Worm (Caenorhabditis elegans) whole organism, late embryonic: ENCODE results near the gene nhr-98.

ENCODE experiments used
- K02D7.2 ChIP-seq: sonication (generic microtip); optimal IDR thresholded peaks from 2 replicates; lab custom pipeline; 2017; ENCODE audit warnings: mild to moderate bottlenecking, missing genetic modification characterization, missing compliant biosample characterization
- K09A11.1 ChIP-seq: sonication (generic microtip); optimal IDR thresholded peaks from 2 replicates; lab custom pipeline; 2017; ENCODE audit warnings: antibody characterized with exemption, mild to moderate bottlenecking, missing genetic modification characterization, missing compliant biosample characterization; ENCODE audit not compliant: insufficient read depth
- ama-1 ChIP-seq: fragments of 150-350 bp; optimal IDR thresholded peaks from 2 replicates; lab custom pipeline; 2014
- ceh-14 ChIP-seq: sonication (generic microtip); optimal IDR thresholded peaks from 2 replicates; lab custom pipeline; 2016; ENCODE audit warnings: missing genotype, missing genetic modification characterization, missing compliant biosample characterization
- ceh-2 ChIP-seq: sonication (generic microtip); optimal IDR thresholded peaks from 2 replicates; lab custom pipeline; 2016; ENCODE audit warnings: missing genotype, missing genetic modification characterization, missing compliant biosample characterization
- ceh-24 ChIP-seq: sonication (generic microtip); optimal IDR thresholded peaks from 2 replicates; lab custom pipeline; 2016; ENCODE audit warnings: mild to moderate bottlenecking, missing genetic modification characterization, missing compliant biosample characterization
- ceh-30 ChIP-seq: fragments of 150-350 bp; optimal IDR thresholded peaks from 2 replicates; lab custom pipeline; 2014; ENCODE audit warnings: missing biosample characterization, missing genetic modification characterization
- ceh-34 ChIP-seq: sonication (generic microtip); optimal IDR thresholded peaks from 2 replicates; lab custom pipeline; 2016; ENCODE audit warnings: mild to moderate bottlenecking, missing genetic modification characterization, missing compliant biosample characterization
- ceh-45 ChIP-seq: fragments of 200-800 bp; sonication (Bioruptor generic); IDR thresholded peaks from 2 replicates; pipeline ENCODE4 v1.3.6; 2022; ENCODE audit warnings: missing genetic modification reagents, missing genetic modification characterization, missing compliant biosample characterization
- ceh-9 ChIP-seq: sonication (generic microtip); optimal IDR thresholded peaks from 2 replicates; lab custom pipeline; 2016; ENCODE audit warnings: mild to moderate bottlenecking, missing genetic modification characterization, inconsistent platforms, missing compliant biosample characterization
- dve-1 ChIP-seq: sonication (generic microtip); optimal IDR thresholded peaks from 2 replicates; lab custom pipeline; 2017; ENCODE audit warnings: antibody characterized with exemption, mild to moderate bottlenecking, missing genetic modification characterization, missing compliant biosample characterization
- elt-2 ChIP-seq: sonication (generic microtip); optimal IDR thresholded peaks from 2 replicates; lab custom pipeline; 2016; ENCODE audit warnings: missing genetic modification reagents, missing genetic modification characterization, missing compliant biosample characterization
- fax-1 ChIP-seq: sonication (generic microtip); optimal IDR thresholded peaks from 2 replicates; lab custom pipeline; 2016; ENCODE audit warnings: missing genotype, missing genetic modification characterization, missing compliant biosample characterization
- fkh-10 ChIP-seq: fragments of 150-350 bp; optimal IDR thresholded peaks from 2 replicates; lab custom pipeline; 2014; ENCODE audit warnings: missing biosample characterization, missing genetic modification reagents, missing genetic modification characterization
- fkh-6 ChIP-seq: sonication (generic microtip); optimal IDR thresholded peaks from 2 replicates; lab custom pipeline; 2016; ENCODE audit warnings: missing genetic modification characterization, missing compliant biosample characterization
- hlh-8 ChIP-seq: sonication (generic microtip); optimal IDR thresholded peaks from 2 replicates; lab custom pipeline; 2016; ENCODE audit warnings: missing genotype, missing genetic modification characterization, missing compliant biosample characterization
- lim-6 ChIP-seq: sonication (generic microtip); optimal IDR thresholded peaks from 2 replicates; lab custom pipeline; 2016; ENCODE audit warnings: missing genetic modification characterization, missing compliant biosample characterization
- nhr-11 ChIP-seq: fragments of 150-350 bp; optimal IDR thresholded peaks from 2 replicates; lab custom pipeline; 2014; ENCODE audit warnings: missing biosample characterization, missing genetic modification characterization
- odd-2 ChIP-seq: sonication (generic microtip); optimal IDR thresholded peaks from 2 replicates; lab custom pipeline; 2017; ENCODE audit warnings: antibody characterized with exemption, mild to moderate bottlenecking, missing genetic modification characterization, missing compliant biosample characterization
- pax-1 ChIP-seq: fragments of 150-350 bp; optimal IDR thresholded peaks from 2 replicates; lab custom pipeline; 2014; ENCODE audit warnings: missing biosample characterization, missing genetic modification characterization
- pha-2 ChIP-seq: sonication (generic microtip); optimal IDR thresholded peaks from 2 replicates; lab custom pipeline; 2017; ENCODE audit warnings: mild to moderate bottlenecking, missing genetic modification characterization, missing compliant biosample characterization
- pha-4 ChIP-seq: fragments of 150-350 bp; optimal IDR thresholded peaks from 2 replicates; lab custom pipeline; 2018; ENCODE audit warnings: missing biosample characterization, missing genetic modification reagents, missing genetic modification characterization
- pqm-1 ChIP-seq: sonication (generic microtip); optimal IDR thresholded peaks from 2 replicates; lab custom pipeline; 2016; ENCODE audit warnings: missing genetic modification characterization, missing compliant biosample characterization
- ref-2 ChIP-seq: sonication (generic microtip); optimal IDR thresholded peaks from 2 replicates; lab custom pipeline; 2016; ENCODE audit warnings: missing genetic modification characterization, missing compliant biosample characterization
- rnt-1 ChIP-seq: sonication (generic microtip); optimal IDR thresholded peaks from 2 replicates; lab custom pipeline; 2016; ENCODE audit warnings: missing genetic modification characterization, missing compliant biosample characterization
- syd-9 ChIP-seq: sonication (generic microtip); optimal IDR thresholded peaks from 2 replicates; lab custom pipeline; 2016; ENCODE audit warnings: mild to moderate bottlenecking, missing genetic modification characterization, moderate library complexity, missing compliant biosample characterization
- tbx-2 ChIP-seq: sonication (generic microtip); optimal IDR thresholded peaks from 2 replicates; lab custom pipeline; 2016; ENCODE audit warnings: missing genetic modification characterization, missing compliant biosample characterization
- tbx-7 ChIP-seq: sonication (generic microtip); optimal IDR thresholded peaks from 2 replicates; lab custom pipeline; 2016; ENCODE audit warnings: missing genotype, missing genetic modification characterization, missing compliant biosample characterization
- unc-42 ChIP-seq: sonication (generic microtip); optimal IDR thresholded peaks from 2 replicates; lab custom pipeline; 2016; ENCODE audit warnings: missing genotype, missing genetic modification characterization, missing compliant biosample characterization
- unc-55 ChIP-seq: sonication (generic microtip); optimal IDR thresholded peaks from 2 replicates; lab custom pipeline; 2017; ENCODE audit warnings: missing biosample characterization, missing genetic modification reagents, missing genetic modification characterization
- unc-86 ChIP-seq: sonication (generic microtip); optimal IDR thresholded peaks from 2 replicates; lab custom pipeline; 2016; ENCODE audit warnings: missing genetic modification characterization, missing compliant biosample characterization

nhr-98 gene

DNA sequence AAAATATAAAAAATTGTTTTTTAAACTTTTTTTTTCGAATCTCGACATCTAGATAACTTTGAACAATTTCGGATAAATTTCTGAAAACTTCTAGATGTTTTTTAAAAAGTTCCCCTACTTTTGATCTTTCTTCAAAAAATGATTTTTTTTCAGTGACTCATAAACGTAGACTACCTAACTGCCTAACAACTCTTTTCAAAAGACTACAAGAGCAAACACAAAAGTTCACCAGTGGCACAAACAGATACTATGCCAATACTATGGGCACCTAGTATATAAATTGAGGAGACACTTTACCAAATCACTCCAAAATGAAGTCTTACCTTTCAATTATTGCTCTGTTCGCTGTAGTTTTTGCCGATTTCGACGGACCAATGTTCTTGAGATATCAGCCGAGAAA is 50.1 kb downstream of the nhr-98 start, which contains the start of gene srlf-35:
TSS of gene srlf-35 (plus strand) at position 301 of the 400 bp plus-strand sequence.
- TF ChIP-seq tbx-7 (tag; lab: Kevin White, UChicago) = no peak
- TF ChIP-seq hlh-8 (tag; lab: Kevin White, UChicago) = no peak
- TF ChIP-seq syd-9 (tag; lab: Kevin White, UChicago) = no peak
- TF ChIP-seq pax-1 (tag; lab: Kevin White, UChicago) = no peak
- no peak for TF ChIP-seq pqm-1 (tag; lab: Kevin White, UChicago)
- TF ChIP-seq ceh-30 (tag; lab: Kevin White, UChicago) = no peak
- TF ChIP-seq ceh-34 (tag; lab: Kevin White, UChicago) = no peak
- TF ChIP-seq pha-2 (tag; lab: Kevin White, UChicago) = no peak
- TF ChIP-seq dve-1 = no peak
- no peak for TF ChIP-seq unc-42 (tag; lab: Kevin White, UChicago)
- no peak for TF ChIP-seq fkh-6 (tag; lab: Kevin White, UChicago)
- no peak for TF ChIP-seq nhr-11 (tag; lab: Kevin White, UChicago)
- no peak for TF ChIP-seq ref-2 (tag; lab: Kevin White, UChicago)
- no peak for TF ChIP-seq ceh-24 (tag; lab: Kevin White, UChicago)
- TF ChIP-seq pha-4 = no peak
- no peak for TF ChIP-seq lim-6 (tag; lab: Kevin White, UChicago)
- TF ChIP-seq ama-1 (lab: Kevin White, UChicago) = no peak

DNA sequence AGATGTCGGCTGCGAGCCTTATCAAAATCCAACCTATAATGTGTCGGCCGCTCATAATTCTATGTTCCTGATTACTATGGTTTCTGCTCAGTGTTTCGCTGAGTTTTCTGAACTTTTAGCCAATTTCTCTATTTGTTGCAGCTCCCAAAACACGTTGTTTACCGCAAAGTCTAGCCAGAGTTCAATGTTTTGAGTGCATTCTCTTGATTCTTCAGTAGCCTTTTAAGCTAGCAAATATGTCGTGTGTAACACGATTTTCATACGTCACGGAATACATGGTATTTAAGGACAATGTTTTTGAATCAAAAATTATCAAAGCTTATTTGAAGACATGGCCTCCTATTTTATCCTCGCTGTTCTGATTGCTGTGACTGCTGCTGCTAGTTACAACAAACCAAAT is 51.5 kb downstream of the nhr-98 start, which contains the start of gene srlf-19:
TSS of gene srlf-19 (plus strand) at position 301 of the 400 bp plus-strand sequence.
- TF ChIP-seq fax-1 (no peak), rnt-1 (tag; lab: Kevin White, UChicago) (no peak), ceh-45 (no peak), odd-2 (tag; lab: Kevin White, UChicago) (no peak), unc-86 (tag; lab: Kevin White, UChicago) (no peak), ama-1 (lab: Kevin White, UChicago) (no peak), ceh-14 (tag; lab: Kevin White, UChicago) (no peak), ceh-24 (tag; lab: Kevin White, UChicago) (no peak), fkh-10 (GFP tag; lab: Kevin White, UChicago) (no peak), ceh-2 (tag; lab: Kevin White, UChicago) (no peak), elt-2 (tag; lab: Kevin White, UChicago) (no peak), unc-55 (GFP tag; lab: Kevin White, UChicago) (no peak), K02D7.2 (tag; lab: Kevin White, UChicago) (no peak), tbx-2 (tag; lab: Kevin White, UChicago) (no peak), fkh-6 (tag; lab: Kevin White, UChicago) (no peak), lim-6 (tag; lab: Kevin White, UChicago) (no peak), K09A11.1 (tag; lab: Kevin White, UChicago) (no peak), unc-42 (tag; lab: Kevin White, UChicago) (no peak), ceh-9 (tag; lab: Kevin White, UChicago) (no peak)
- TF ChIP-seq, all 69 proteins: peak for 0
